Fruit fly (Drosophila melanogaster) whole organism, embryonic: Measurements from ENCODE around the gene Smvt.

Experiments
- Antp ChIP-seq: fragments of 200-800 bp; sonication (Bioruptor generic); optimal IDR thresholded peaks from 3 replicates; lab custom pipeline; 2016; ENCODE audit warnings: missing biosample characterization, missing genetic modification characterization
- B-H1 ChIP-seq: fragments of 200-800 bp; sonication (Bioruptor generic); IDR thresholded peaks from 3 replicates; pipeline ENCODE4 v1.3.6; 2022; ENCODE audit warnings: missing biosample characterization, missing genetic modification characterization
- CG10274 ChIP-seq: fragments of 200-800 bp; sonication (Bioruptor generic); optimal IDR thresholded peaks from 3 replicates; lab custom pipeline; 2017; ENCODE audit warnings: missing biosample characterization, mild to moderate bottlenecking, missing genetic modification characterization
- CG10543 ChIP-seq: fragments of 200-800 bp; sonication (Bioruptor generic); optimal IDR thresholded peaks from 3 replicates; lab custom pipeline; 2017; ENCODE audit warnings: missing biosample characterization, mild to moderate bottlenecking, missing genetic modification characterization, moderate library complexity
- CG12299 ChIP-seq: fragments of 200-800 bp; sonication (Bioruptor generic); optimal IDR thresholded peaks from 2 replicates; lab custom pipeline; 2018; ENCODE audit warnings: missing biosample characterization, mild to moderate bottlenecking, missing genetic modification characterization
- CG13123 ChIP-seq: fragments of 200-800 bp; sonication (Bioruptor generic); optimal IDR thresholded peaks from 2 replicates; lab custom pipeline; 2016; ENCODE audit warnings: missing biosample characterization, missing genetic modification characterization
- CG13296 ChIP-seq: fragments of 200-800 bp; sonication (Bioruptor generic); optimal IDR thresholded peaks from 3 replicates; lab custom pipeline; 2018; ENCODE audit warnings: missing biosample characterization, mild to moderate bottlenecking, missing genetic modification characterization
- CG14860 ChIP-seq: fragments of 200-800 bp; sonication (Bioruptor generic); IDR thresholded peaks from 3 replicates; pipeline ENCODE4 v1.3.6; 2022; ENCODE audit warnings: missing biosample characterization, missing genetic modification characterization; ENCODE audit not compliant: partially characterized antibody
- CG16815 ChIP-seq: fragments of 200-800 bp; sonication (Bioruptor generic); optimal IDR thresholded peaks from 3 replicates; lab custom pipeline; 2017; ENCODE audit warnings: missing biosample characterization, mild to moderate bottlenecking, missing genetic modification characterization
- CG17328 ChIP-seq: fragments of 200-800 bp; sonication (Bioruptor generic); IDR thresholded peaks from 2 replicates; pipeline ENCODE4 v1.3.6; 2022; ENCODE audit warnings: missing biosample characterization, missing genetic modification characterization
- CG17385 ChIP-seq: fragments of 200-800 bp; sonication (Bioruptor generic); optimal IDR thresholded peaks from 3 replicates; lab custom pipeline; 2018; ENCODE audit warnings: missing biosample characterization, mild to moderate bottlenecking, missing genetic modification characterization
- CG18599 ChIP-seq: fragments of 200-800 bp; sonication (Bioruptor generic); optimal IDR thresholded peaks from 3 replicates; lab custom pipeline; 2017; ENCODE audit warnings: missing biosample characterization, missing genetic modification characterization, mild to moderate bottlenecking, moderate library complexity, missing genetic modification reagents
- CG2678 ChIP-seq: fragments of 200-800 bp; sonication (Bioruptor generic); optimal IDR thresholded peaks from 3 replicates; lab custom pipeline; 2019; ENCODE audit warnings: missing biosample characterization, mild to moderate bottlenecking, missing genetic modification characterization, moderate library complexity
- CG34422 ChIP-seq: fragments of 200-800 bp; sonication (Bioruptor generic); IDR thresholded peaks from 3 replicates; pipeline ENCODE4 v1.3.6; 2022; ENCODE audit warnings: missing biosample characterization, missing genetic modification characterization
- CG3995 ChIP-seq: fragments of 200-800 bp; sonication (Bioruptor generic); optimal IDR thresholded peaks from 3 replicates; lab custom pipeline; 2016; ENCODE audit warnings: missing biosample characterization, missing genetic modification characterization
- CG4282 ChIP-seq: fragments of 200-800 bp; sonication (Bioruptor generic); optimal IDR thresholded peaks from 2 replicates; lab custom pipeline; 2016; ENCODE audit warnings: missing biosample characterization, missing genetic modification characterization
- CG5245 ChIP-seq: fragments of 200-800 bp; sonication (Bioruptor generic); optimal IDR thresholded peaks from 3 replicates; lab custom pipeline; 2016; ENCODE audit warnings: missing biosample characterization, missing genetic modification characterization
- CG7271 ChIP-seq: fragments of 200-800 bp; sonication (Bioruptor generic); optimal IDR thresholded peaks from 2 replicates; lab custom pipeline; 2018; ENCODE audit warnings: missing biosample characterization, mild to moderate bottlenecking, missing genetic modification characterization, moderate library complexity
- CG7357 ChIP-seq: fragments of 200-800 bp; sonication (Bioruptor generic); IDR thresholded peaks from 3 replicates; pipeline ENCODE4 v1.3.6; 2022; ENCODE audit warnings: missing biosample characterization, missing genetic modification characterization
- CG7987 ChIP-seq: fragments of 200-800 bp; sonication (Bioruptor generic); optimal IDR thresholded peaks from 2 replicates; lab custom pipeline; 2018; ENCODE audit warnings: missing biosample characterization, mild to moderate bottlenecking, missing genetic modification characterization, moderate library complexity
- CG8290 ChIP-seq, 3 experiments: fragments of 200-800 bp; sonication (Bioruptor generic); optimal IDR thresholded peaks; 2 replicates each; lab custom pipeline; 2016 to 2019; ENCODE audit warnings: missing biosample characterization in 3 of 3, missing genetic modification characterization in 3 of 3, mild to moderate bottlenecking in 2 of 3, moderate library complexity in 1 of 3
- CG9876 ChIP-seq: fragments of 200-800 bp; sonication (Bioruptor generic); optimal IDR thresholded peaks from 2 replicates; lab custom pipeline; 2016; ENCODE audit warnings: missing biosample characterization, missing genetic modification characterization
- Ets65A ChIP-seq: fragments of 200-800 bp; sonication (Bioruptor generic); peaks from one replicate; lab custom pipeline; 2016; ENCODE audit warnings: missing biosample characterization, missing genetic modification characterization
- GATAe ChIP-seq: fragments of 200-800 bp; sonication (Bioruptor generic); conservative IDR thresholded peaks from 2 replicates; pipeline ENCODE4 v1.3.6; 2022; ENCODE audit warnings: missing biosample characterization, missing genetic modification characterization
- HLH54F ChIP-seq: fragments of 200-800 bp; sonication (Bioruptor generic); optimal IDR thresholded peaks from 3 replicates; lab custom pipeline; 2016; ENCODE audit warnings: missing biosample characterization, missing genetic modification characterization
- Hmx ChIP-seq: fragments of 200-800 bp; sonication (Bioruptor generic); optimal IDR thresholded peaks from 2 replicates; lab custom pipeline; 2016; ENCODE audit warnings: missing biosample characterization, missing genetic modification characterization
- Oaz ChIP-seq: fragments of 200-800 bp; sonication (Bioruptor generic); IDR thresholded peaks from 2 replicates; pipeline ENCODE4 v1.3.6; 2022; ENCODE audit warnings: missing biosample characterization, missing genetic modification characterization
- Sin3A ChIP-seq: fragments of >200 bp; optimal IDR thresholded peaks from 2 replicates; lab custom pipeline; 2018
- Vsx1 ChIP-seq: fragments of 200-800 bp; sonication (Bioruptor generic); optimal IDR thresholded peaks from 2 replicates; lab custom pipeline; 2017; ENCODE audit warnings: missing biosample characterization, mild to moderate bottlenecking, missing genetic modification characterization, missing genetic modification reagents
- al ChIP-seq: fragments of 200-800 bp; sonication (Bioruptor generic); IDR thresholded peaks from 2 replicates; pipeline ENCODE4 v1.3.6; 2022; ENCODE audit warnings: missing biosample characterization, missing genetic modification characterization
- amos ChIP-seq: fragments of 200-800 bp; sonication (Bioruptor generic); IDR thresholded peaks from 2 replicates; pipeline ENCODE4 v1.3.6; 2022; ENCODE audit warnings: missing biosample characterization, missing genetic modification characterization; ENCODE audit not compliant: partially characterized antibody
- chif ChIP-seq, 2 experiments: fragments of 200-800 bp; sonication (Bioruptor generic); optimal IDR thresholded peaks; 3 replicates each; lab custom pipeline; 2016; ENCODE audit warnings: missing biosample characterization in 2 of 2, missing genetic modification characterization in 2 of 2
- corto ChIP-seq: fragments of 200-800 bp; sonication (Bioruptor generic); optimal IDR thresholded peaks from 2 replicates; lab custom pipeline; 2016; ENCODE audit warnings: missing biosample characterization, mild to moderate bottlenecking, missing genetic modification characterization, moderate library complexity
- crp ChIP-seq, 2 experiments: fragments of 200-800 bp; sonication (Bioruptor generic); optimal IDR thresholded peaks; 2 replicates in 1 of 2; 3 replicates in 1 of 2; lab custom pipeline; 2017; ENCODE audit warnings: missing biosample characterization in 2 of 2, missing genetic modification characterization in 2 of 2, mild to moderate bottlenecking in 1 of 2, moderate library complexity in 1 of 2
- dati ChIP-seq: fragments of 200-800 bp; sonication (Bioruptor generic); IDR thresholded peaks from 2 replicates; pipeline ENCODE4 v1.3.6; 2022; ENCODE audit warnings: missing biosample characterization, missing genetic modification characterization
- dmrt11E ChIP-seq: fragments of 200-800 bp; sonication (Bioruptor generic); optimal IDR thresholded peaks from 3 replicates; lab custom pipeline; 2018; ENCODE audit warnings: missing biosample characterization, mild to moderate bottlenecking, missing genetic modification characterization, moderate library complexity
- en ChIP-seq: fragments of 200-800 bp; sonication (Bioruptor generic); optimal IDR thresholded peaks from 2 replicates; lab custom pipeline; 2016; ENCODE audit warnings: missing biosample characterization, missing genetic modification characterization
- fd102C ChIP-seq: fragments of 200-800 bp; sonication (Bioruptor generic); optimal IDR thresholded peaks from 2 replicates; lab custom pipeline; 2018; ENCODE audit warnings: missing biosample characterization, mild to moderate bottlenecking, missing genetic modification characterization, moderate library complexity
- fd64A ChIP-seq: fragments of 200-800 bp; sonication (Bioruptor generic); optimal IDR thresholded peaks from 3 replicates; lab custom pipeline; 2018; ENCODE audit warnings: missing biosample characterization, mild to moderate bottlenecking, missing genetic modification characterization
- fd96Cb ChIP-seq: fragments of 200-800 bp; sonication (Bioruptor generic); optimal IDR thresholded peaks from 2 replicates; lab custom pipeline; 2018; ENCODE audit warnings: missing biosample characterization, mild to moderate bottlenecking, missing genetic modification characterization, moderate library complexity
- gsb-n ChIP-seq: fragments of 200-800 bp; sonication (Bioruptor generic); optimal IDR thresholded peaks from 3 replicates; lab custom pipeline; 2018; ENCODE audit warnings: missing biosample characterization, mild to moderate bottlenecking, missing genetic modification characterization
- hkb ChIP-seq, 2 experiments: fragments of 200-800 bp in 1 of 2; fragments of >200 bp in 1 of 2; sonication (Bioruptor generic) in 1 of 2; IDR thresholded peaks in 1 of 2; optimal IDR thresholded peaks in 1 of 2; 2 replicates each; pipeline versions ENCODE4 v1.3.6 to Lab custom; 2017 to 2022; ENCODE audit warnings: missing biosample characterization in 1 of 2, missing genetic modification characterization in 1 of 2
- kni ChIP-seq: fragments of 200-800 bp; sonication (Bioruptor generic); optimal IDR thresholded peaks from 3 replicates; lab custom pipeline; 2017; ENCODE audit warnings: mild to moderate bottlenecking, missing biosample characterization, missing genetic modification reagents, missing genetic modification characterization
- mam ChIP-seq: fragments of 200-800 bp; sonication (Bioruptor generic); optimal IDR thresholded peaks from 3 replicates; lab custom pipeline; 2016; ENCODE audit warnings: missing biosample characterization, missing genetic modification characterization
- pb ChIP-seq: fragments of 200-800 bp; sonication (Bioruptor generic); optimal IDR thresholded peaks from 3 replicates; lab custom pipeline; 2016; ENCODE audit warnings: missing biosample characterization, missing genetic modification characterization
- rib ChIP-seq: fragments of 200-800 bp; sonication (Bioruptor generic); IDR thresholded peaks from 2 replicates; pipeline ENCODE4 v1.3.6; 2022; ENCODE audit warnings: missing biosample characterization, missing genetic modification characterization
- schlank ChIP-seq: fragments of 200-800 bp; sonication (Bioruptor generic); optimal IDR thresholded peaks from 2 replicates; lab custom pipeline; 2018; ENCODE audit warnings: missing biosample characterization, mild to moderate bottlenecking, missing genetic modification characterization
- sim ChIP-seq: fragments of 200-800 bp; sonication (Bioruptor generic); IDR thresholded peaks from 2 replicates; pipeline ENCODE4 v1.3.6; 2022; ENCODE audit warnings: missing biosample characterization, missing genetic modification characterization
- so ChIP-seq: fragments of 200-800 bp; sonication (Bioruptor generic); IDR thresholded peaks from 3 replicates; pipeline ENCODE4 v1.3.6; 2022; ENCODE audit warnings: missing biosample characterization, missing genetic modification characterization
- yki ChIP-seq: fragments of >200 bp; optimal IDR thresholded peaks from 3 replicates; lab custom pipeline; 2018

Gene Smvt

dm6 chr3R:31744044-31744652 is 17.2 kb downstream of the Smvt start, which contains the start of gene CG1896 (continued):
- TF ChIP-seq CG7987 (GFP tag; lab: Kevin White, UChicago) (peak; percentile 1), CG12299 (tag; lab: Kevin White, UChicago) (no peak), CG13296 (GFP tag; lab: Kevin White, UChicago) (peak; percentile 36), sim (GFP tag; lab: Robert Waterston, UW) (no peak), corto (GFP tag; lab: Kevin White, UChicago) (no peak), CG4282 (GFP tag; lab: Kevin White, UChicago) (no peak), yki (lab: Kevin White, UChicago) (no peak), al (GFP tag; lab: Robert Waterston, UW) (no peak), CG5245 (no peak), fd64A (GFP tag; lab: Kevin White, UChicago) (no peak), CG16815 (GFP tag; lab: Kevin White, UChicago) (no peak), mam (GFP tag; lab: Kevin White, UChicago) (peak; percentile 8), Sin3A (lab: Kevin White, UChicago) (no peak), CG34422 (GFP tag; lab: Robert Waterston, UW) (peak; percentile 42; the same call in 1 of the 3 replicates), rib (GFP tag; lab: Robert Waterston, UW) (no peak), crp (GFP tag; optimal IDR thresholded peaks at IDR 0.05; lab: Kevin White, UChicago) (no peak), Ets65A (no peak), kni (GFP tag; lab: Kevin White, UChicago) (no peak), dmrt11E (tag; lab: Kevin White, UChicago) (peak; percentile 30), so (GFP tag; lab: Robert Waterston, UW) (peak; percentile 69; the same call in 2 of the 3 replicates), CG14860 (GFP tag; lab: Robert Waterston, UW) (no peak), HLH54F (GFP tag; lab: Kevin White, UChicago) (no peak), chif (GFP tag; optimal IDR thresholded peaks at IDR 0.05; lab: Kevin White, UChicago) (no peak), CG10274 (GFP tag; lab: Kevin White, UChicago) (peak; percentile 15), GATAe (GFP tag; lab: Robert Waterston, UW) (no peak), Oaz (GFP tag; lab: Robert Waterston, UW) (no peak), CG2678 (tag; lab: Kevin White, UChicago) (no peak), CG10543 (no peak), schlank (tag; lab: Kevin White, UChicago) (no peak), dati (GFP tag; lab: Robert Waterston, UW) (no peak), CG13123 (GFP tag; lab: Kevin White, UChicago) (no peak), hkb (optimal IDR thresholded peaks at IDR 0.05; lab: Kevin White, UChicago) (no peak), hkb (GFP tag; IDR thresholded peaks at IDR 0.05; lab: Robert Waterston, UW) (peak; percentile 52; the same call in 1 of the 2 replicates), CG7271 (no peak), B-H1 (GFP tag; lab: Robert Waterston, UW) (peak; percentile 36; the same call in 1 of the 3 replicates), gsb-n (no peak), Hmx (no peak), fd96Cb (tag; lab: Kevin White, UChicago) (peak; percentile 26), CG9876 (GFP tag; lab: Kevin White, UChicago) (no peak), CG17328 (GFP tag; lab: Robert Waterston, UW) (peak; percentile 63), CG17385 (peak; percentile 50), fd102C (GFP tag; lab: Kevin White, UChicago) (no peak), CG18599 (GFP tag; lab: Kevin White, UChicago) (peak; percentile 62), en (GFP tag; lab: Kevin White, UChicago) (no peak), pb (GFP tag; lab: Kevin White, UChicago) (no peak), CG3995 (GFP tag; lab: Kevin White, UChicago) (no peak), CG8290 (GFP tag; optimal IDR thresholded peaks at IDR 0.05; lab: Kevin White, UChicago) (no peak), CG8290 (tag; optimal IDR thresholded peaks at IDR 0.05; lab: Kevin White, UChicago) (no peak), Antp (no peak), Vsx1 (GFP tag; lab: Kevin White, UChicago) (no peak), CG7357 (GFP tag; lab: Robert Waterston, UW) (0 out of 3 replicates have a peak, but pooled peaks have one; percentile 30), amos (GFP tag; lab: Robert Waterston, UW) (no peak)
